Fruit fly (Drosophila melanogaster): Measurements from ENCODE around the gene tank.

The tank gene

dm6 chr2L:4800033-4800432 lies 37.8 kb downstream of the tank start:
- TF ChIP-seq pan (optimal IDR thresholded peaks at IDR 0.05) (no peak), usp (GFP tag; optimal IDR thresholded peaks at IDR 0.05) (no peak), Dll (optimal IDR thresholded peaks at IDR 0.05) (no peak), CG8478 (optimal IDR thresholded peaks at IDR 0.05) (no peak), psq (optimal IDR thresholded peaks at IDR 0.05) (no peak), EcR (GFP tag; optimal IDR thresholded peaks at IDR 0.05) (no peak)

- TF ChIP-seq usp (GFP tag; optimal IDR thresholded peaks at IDR 0.05) (no peak), EcR (GFP tag; optimal IDR thresholded peaks at IDR 0.05) (no peak), psq (optimal IDR thresholded peaks at IDR 0.05) (no peak), CG8478 (optimal IDR thresholded peaks at IDR 0.05) (no peak), Dll (optimal IDR thresholded peaks at IDR 0.05) (no peak), pan (optimal IDR thresholded peaks at IDR 0.05) (no peak)
These were observed 38.9 kb downstream of the tank start for dm6 chr2L:4798894-4799293.

- TF ChIP-seq EcR (GFP tag; optimal IDR thresholded peaks at IDR 0.05) (no peak), usp (GFP tag; optimal IDR thresholded peaks at IDR 0.05) (no peak), pan (optimal IDR thresholded peaks at IDR 0.05) (no peak)
These were observed 40.2 kb downstream of the tank start for dm6 chr2L:4797643-4798042.

dm6 chr2L:4794524-4794804 lies 43.3 kb downstream of the tank start, which contains the start of gene CG3294:
CG3294 (plus strand) TSS chr2L:4794549.
- TF ChIP-seq EcR (GFP tag; optimal IDR thresholded peaks at IDR 0.05) (no peak), CG8478 (optimal IDR thresholded peaks at IDR 0.05) (no peak), psq (optimal IDR thresholded peaks at IDR 0.05) (no peak), Dll (optimal IDR thresholded peaks at IDR 0.05) (no peak), pan (optimal IDR thresholded peaks at IDR 0.05) (no peak), usp (GFP tag; optimal IDR thresholded peaks at IDR 0.05) (no peak)

dm6 chr2L:4793780-4794523 lies 43.8 kb downstream of the tank start, which contains the start of gene fipi:
fipi (minus strand) TSS chr2L:4794044.
- TF ChIP-seq psq (optimal IDR thresholded peaks at IDR 0.05) = no peak
- no peak for TF ChIP-seq EcR (GFP tag; optimal IDR thresholded peaks at IDR 0.05)
- TF ChIP-seq CG8478 (optimal IDR thresholded peaks at IDR 0.05) = no peak
